Worm (Caenorhabditis elegans) whole organism, L3 larva: ENCODE measurements around the gene Y73F8A.22.
A peak's percentile ranks its signal among the peaks of the same experiment; 100 is the strongest.

Experiments
- R02D3.7 ChIP-seq: fragments of 150-350 bp; optimal IDR thresholded peaks from 2 replicates; lab custom pipeline; 2014; ENCODE audit warnings: missing biosample characterization, missing genetic modification characterization
- ZK546.5 ChIP-seq: sonication (generic microtip); optimal IDR thresholded peaks from 2 replicates; lab custom pipeline; 2017; ENCODE audit warnings: missing biosample characterization, missing genetic modification characterization
- aly-2 ChIP-seq: fragments of 150-350 bp; optimal IDR thresholded peaks from 2 replicates; lab custom pipeline; 2014; ENCODE audit warnings: missing biosample characterization, missing genetic modification characterization
- ama-1 ChIP-seq: fragments of 150-350 bp; optimal IDR thresholded peaks from 2 replicates; lab custom pipeline; 2018
- ceh-16 ChIP-seq: sonication (generic microtip); optimal IDR thresholded peaks from 2 replicates; lab custom pipeline; 2017; ENCODE audit warnings: missing biosample characterization, missing genetic modification characterization
- ceh-28 ChIP-seq: fragments of 150-350 bp; optimal IDR thresholded peaks from 2 replicates; lab custom pipeline; 2014; ENCODE audit warnings: missing biosample characterization, missing genetic modification reagents, missing genetic modification characterization
- ceh-9 ChIP-seq: sonication (generic microtip); optimal IDR thresholded peaks from 2 replicates; lab custom pipeline; 2018; ENCODE audit warnings: missing biosample characterization, missing genetic modification characterization
- elt-1 ChIP-seq: fragments of 150-350 bp; optimal IDR thresholded peaks from 2 replicates; lab custom pipeline; 2014; ENCODE audit warnings: missing biosample characterization, missing genetic modification characterization
- elt-2 ChIP-seq: sonication (generic microtip); optimal IDR thresholded peaks from 2 replicates; lab custom pipeline; 2016; ENCODE audit warnings: missing genetic modification reagents, mild to moderate bottlenecking, missing genetic modification characterization, missing compliant biosample characterization
- elt-3 ChIP-seq, 3 experiments: fragments of 150-350 bp in 1 of 3; sonication (generic microtip) in 2 of 3; optimal IDR thresholded peaks; 2 replicates in 2 of 3; 4 replicates in 1 of 3; lab custom pipeline; 2014 to 2017; ENCODE audit warnings: missing biosample characterization in 3 of 3, missing genetic modification characterization in 3 of 3
- eor-1 ChIP-seq, 2 experiments: fragments of 150-350 bp; optimal IDR thresholded peaks; 2 replicates each; lab custom pipeline; 2014 to 2018; ENCODE audit warnings: missing biosample characterization in 2 of 2, missing genetic modification characterization in 2 of 2
- fkh-10 ChIP-seq: sonication (generic microtip); optimal IDR thresholded peaks from 2 replicates; lab custom pipeline; 2017; ENCODE audit warnings: missing biosample characterization, missing genetic modification reagents, missing genetic modification characterization
- fkh-2 ChIP-seq: fragments of 150-350 bp; optimal IDR thresholded peaks from 2 replicates; lab custom pipeline; 2014; ENCODE audit warnings: missing biosample characterization, missing genetic modification reagents, missing genetic modification characterization
- jun-1 ChIP-seq: fragments of 150-350 bp; optimal IDR thresholded peaks from 2 replicates; lab custom pipeline; 2014; ENCODE audit warnings: missing biosample characterization, missing genetic modification reagents, missing genetic modification characterization
- lin-15B ChIP-seq: fragments of 150-350 bp; optimal IDR thresholded peaks from 2 replicates; lab custom pipeline; 2014; ENCODE audit warnings: missing biosample characterization, missing genetic modification characterization
- lin-39 ChIP-seq: fragments of 150-350 bp; optimal IDR thresholded peaks from 2 replicates; lab custom pipeline; 2018; ENCODE audit warnings: missing biosample characterization, missing genetic modification reagents, missing genetic modification characterization
- mdl-1 ChIP-seq: fragments of 150-350 bp; optimal IDR thresholded peaks from 2 replicates; lab custom pipeline; 2014; ENCODE audit warnings: missing biosample characterization, missing genetic modification characterization
- mml-1 ChIP-seq: fragments of 150-350 bp; sonication (generic microtip); optimal IDR thresholded peaks from 3 replicates; lab custom pipeline; 2014; ENCODE audit warnings: missing biosample characterization, missing genetic modification characterization
- nhr-11 ChIP-seq: fragments of 150-350 bp; optimal IDR thresholded peaks from 2 replicates; lab custom pipeline; 2014; ENCODE audit warnings: missing biosample characterization, missing genetic modification characterization
- nhr-23 ChIP-seq: fragments of 150-350 bp; optimal IDR thresholded peaks from 2 replicates; lab custom pipeline; 2014; ENCODE audit warnings: missing biosample characterization, missing genetic modification reagents, missing genetic modification characterization
- nhr-237 ChIP-seq: fragments of 150-350 bp; optimal IDR thresholded peaks from 2 replicates; lab custom pipeline; 2014; ENCODE audit warnings: missing biosample characterization, missing genetic modification characterization
- nhr-25 ChIP-seq: sonication (generic microtip); optimal IDR thresholded peaks from 2 replicates; lab custom pipeline; 2017; ENCODE audit warnings: missing biosample characterization, missing genetic modification characterization
- nhr-28 ChIP-seq: fragments of 150-350 bp; optimal IDR thresholded peaks from 2 replicates; lab custom pipeline; 2014; ENCODE audit warnings: missing biosample characterization, missing genetic modification characterization
- nhr-67 ChIP-seq: fragments of 150-350 bp; optimal IDR thresholded peaks from 2 replicates; lab custom pipeline; 2014; ENCODE audit warnings: missing biosample characterization, missing genetic modification characterization
- nhr-76 ChIP-seq: fragments of 150-350 bp; sonication (generic microtip); optimal IDR thresholded peaks from 5 replicates; lab custom pipeline; 2014; ENCODE audit warnings: missing biosample characterization, missing genetic modification characterization
- nhr-77 ChIP-seq: fragments of 150-350 bp; optimal IDR thresholded peaks from 2 replicates; lab custom pipeline; 2014; ENCODE audit warnings: missing biosample characterization, missing genetic modification characterization
- pha-4 ChIP-seq: fragments of 150-350 bp; optimal IDR thresholded peaks from 2 replicates; lab custom pipeline; 2014; ENCODE audit warnings: missing biosample characterization, missing genetic modification reagents, missing genetic modification characterization
- pqm-1 ChIP-seq: fragments of 150-350 bp; optimal IDR thresholded peaks from 2 replicates; lab custom pipeline; 2017; ENCODE audit warnings: missing biosample characterization, missing genetic modification characterization, inconsistent platforms
- skn-1 ChIP-seq: fragments of 150-350 bp; optimal IDR thresholded peaks from 2 replicates; lab custom pipeline; 2014; ENCODE audit warnings: missing biosample characterization, missing genetic modification characterization
- snpc-4 ChIP-seq: fragments of 150-350 bp; optimal IDR thresholded peaks from 2 replicates; lab custom pipeline; 2014; ENCODE audit warnings: missing biosample characterization, missing genetic modification characterization
- unc-39 ChIP-seq: sonication (generic microtip); optimal IDR thresholded peaks from 4 replicates; lab custom pipeline; 2017; ENCODE audit warnings: missing biosample characterization, missing genetic modification characterization
- zag-1 ChIP-seq: fragments of 150-350 bp; optimal IDR thresholded peaks from 2 replicates; lab custom pipeline; 2014; ENCODE audit warnings: missing biosample characterization, missing genetic modification characterization
- ztf-11 ChIP-seq: fragments of 150-350 bp; optimal IDR thresholded peaks from 2 replicates; lab custom pipeline; 2014; ENCODE audit warnings: missing biosample characterization, missing genetic modification characterization

The Y73F8A.22 gene

ce11 chrIV:15398643-15399042, 42.6 kb downstream of the Y73F8A.22 start (continued):
- TF ChIP-seq elt-2 (tag; lab: Kevin White, UChicago): no peak
- TF ChIP-seq ceh-28: peak; percentile 16
- TF ChIP-seq nhr-237 (tag; lab: Kevin White, UChicago): no peak
- peak in 1 of 3 experiments; percentile 75 for TF ChIP-seq elt-3 (tag; optimal IDR thresholded peaks at IDR 0.05; lab: Kevin White, UChicago)
- TF ChIP-seq nhr-77 (tag; lab: Kevin White, UChicago): no peak
- TF ChIP-seq ceh-9 (tag; lab: Kevin White, UChicago): no peak
- TF ChIP-seq zag-1 (tag; lab: Kevin White, UChicago): no peak
- TF ChIP-seq fkh-10: no peak
- no peak for TF ChIP-seq ztf-11
- no peak for TF ChIP-seq fkh-2 (tag; lab: Kevin White, UChicago)
- no peak for TF ChIP-seq unc-39
- no peak for TF ChIP-seq ceh-16 (tag; lab: Kevin White, UChicago)
- TF ChIP-seq ama-1 (lab: Kevin White, UChicago): no peak
- TF ChIP-seq nhr-23 (tag; lab: Kevin White, UChicago): peak; percentile 84
- TF ChIP-seq nhr-25 (tag; lab: Kevin White, UChicago): peak; percentile 80
- TF ChIP-seq elt-1: no peak
- no peak for TF ChIP-seq nhr-76 (tag; lab: Kevin White, UChicago)
- TF ChIP-seq eor-1 (tag; optimal IDR thresholded peaks at IDR 0.05; lab: Kevin White, UChicago): no peak
- TF ChIP-seq jun-1: no peak
- no peak for TF ChIP-seq nhr-28
- TF ChIP-seq lin-39 (tag; lab: Kevin White, UChicago): no peak

- peak in 1 of 3 experiments; percentile 39 for TF ChIP-seq elt-3 (tag; optimal IDR thresholded peaks at IDR 0.05; lab: Kevin White, UChicago)
- no peak for TF ChIP-seq nhr-237 (tag; lab: Kevin White, UChicago)
- TF ChIP-seq zag-1 (tag; lab: Kevin White, UChicago): no peak
- TF ChIP-seq unc-39: no peak
- peak; percentile 67 for TF ChIP-seq elt-2 (tag; lab: Kevin White, UChicago)
- TF ChIP-seq elt-1: no peak
- TF ChIP-seq, all 47 proteins: peak for 2
These were observed 45.9 kb downstream of the Y73F8A.22 start for ce11 chrIV:15395260-15395844.

ce11 chrIV:15394544-15395125, 46.6 kb downstream of the Y73F8A.22 start:
- TF ChIP-seq nhr-67 (no peak), eor-1 (tag; optimal IDR thresholded peaks at IDR 0.05; lab: Kevin White, UChicago) (no peak), aly-2 (tag; lab: Kevin White, UChicago) (no peak), snpc-4 (tag; lab: Kevin White, UChicago) (peak; percentile 75), pqm-1 (tag; lab: Kevin White, UChicago) (no peak), elt-2 (tag; lab: Kevin White, UChicago) (peak; percentile 35), fkh-10 (no peak)

- TF ChIP-seq elt-2 (tag; lab: Kevin White, UChicago): peak; percentile 83
- no peak for TF ChIP-seq pha-4 (tag; lab: Kevin White, UChicago)
- TF ChIP-seq mdl-1 (tag; lab: Kevin White, UChicago): peak; percentile 16
- peak; percentile 36 for TF ChIP-seq jun-1
- no peak for TF ChIP-seq lin-15B (tag; lab: Kevin White, UChicago)
- no peak for TF ChIP-seq ZK546.5 (tag; lab: Kevin White, UChicago)
- no peak for TF ChIP-seq lin-39 (tag; lab: Kevin White, UChicago)
- TF ChIP-seq pqm-1 (tag; lab: Kevin White, UChicago): peak; percentile 87
- TF ChIP-seq ceh-28: no peak
- TF ChIP-seq skn-1: no peak
- TF ChIP-seq nhr-11 (tag; lab: Kevin White, UChicago): no peak
- TF ChIP-seq R02D3.7 (tag; lab: Kevin White, UChicago): no peak
- no peak for TF ChIP-seq snpc-4 (tag; lab: Kevin White, UChicago)
- TF ChIP-seq mml-1 (tag; lab: Kevin White, UChicago): no peak
These were observed 48.0 kb downstream of the Y73F8A.22 start for ce11 chrIV:15393186-15393585.

- TF ChIP-seq ama-1 (lab: Kevin White, UChicago) (no peak), mdl-1 (tag; lab: Kevin White, UChicago) (no peak), mml-1 (tag; lab: Kevin White, UChicago) (no peak), elt-2 (tag; lab: Kevin White, UChicago) (peak; percentile 14), ceh-16 (tag; lab: Kevin White, UChicago) (no peak)
These were observed 49.7 kb downstream of the Y73F8A.22 start for ce11 chrIV:15391549-15391948.
